Fruit fly (Drosophila melanogaster) Kc167 (cell line): ENCODE data around the gene aay.

Experiments
- Sin3A ChIP-seq: fragments of >200 bp; optimal IDR thresholded peaks from 2 replicates; lab custom pipeline; 2018; ENCODE audit warnings: missing external identifiers
- h ChIP-seq: fragments of >200 bp; optimal IDR thresholded peaks from 3 replicates; lab custom pipeline; 2018; ENCODE audit warnings: missing external identifiers
- insv ChIP-seq: fragments of >200 bp; optimal IDR thresholded peaks from 3 replicates; lab custom pipeline; 2018; ENCODE audit warnings: missing external identifiers
- psq ChIP-seq: fragments of >200 bp; optimal IDR thresholded peaks from 2 replicates; lab custom pipeline; 2017; ENCODE audit warnings: missing external identifiers
- ttk ChIP-seq: sonication (Bioruptor generic); optimal IDR thresholded peaks from 2 replicates; lab custom pipeline; 2017; ENCODE audit warnings: missing external identifiers

dm6 chr3L:9429665-9430607 is 6.9 kb downstream of the aay start, which contains the start of the genes RpS17 and MTF-1:
- TF ChIP-seq insv = no peak
- TF ChIP-seq ttk = no peak
- no peak for TF ChIP-seq h
- TF ChIP-seq psq (lab: Kevin White, UChicago) = no peak
- no peak for TF ChIP-seq Sin3A
